Fruit fly (Drosophila melanogaster) whole organism: Measurements from ENCODE around the gene CG10211.

Experiments used
- CG8478 ChIP-seq: fragments of >200 bp; optimal IDR thresholded peaks from 2 replicates; lab custom pipeline; 2018; ENCODE audit warnings: inconsistent platforms
- Dll ChIP-seq: fragments of >200 bp; optimal IDR thresholded peaks from 2 replicates; lab custom pipeline; 2017
- psq ChIP-seq: fragments of >200 bp; optimal IDR thresholded peaks from 2 replicates; lab custom pipeline; 2017
- usp ChIP-seq: fragments of >200 bp; optimal IDR thresholded peaks from 2 replicates; lab custom pipeline; 2017; ENCODE audit warnings: missing biosample characterization, missing genetic modification characterization, mixed read lengths

- TF ChIP-seq CG8478 (lab: Kevin White, UChicago) (no peak), psq (lab: Kevin White, UChicago) (no peak), usp (no peak), Dll (lab: Kevin White, UChicago) (no peak)
Observed at dm6 chr2L:18562573-18562972, 45.3 kb downstream of the CG10211 start.
